Fruit fly (Drosophila melanogaster): ENCODE results near the gene CG15362.

CG15362 gene

DNA sequence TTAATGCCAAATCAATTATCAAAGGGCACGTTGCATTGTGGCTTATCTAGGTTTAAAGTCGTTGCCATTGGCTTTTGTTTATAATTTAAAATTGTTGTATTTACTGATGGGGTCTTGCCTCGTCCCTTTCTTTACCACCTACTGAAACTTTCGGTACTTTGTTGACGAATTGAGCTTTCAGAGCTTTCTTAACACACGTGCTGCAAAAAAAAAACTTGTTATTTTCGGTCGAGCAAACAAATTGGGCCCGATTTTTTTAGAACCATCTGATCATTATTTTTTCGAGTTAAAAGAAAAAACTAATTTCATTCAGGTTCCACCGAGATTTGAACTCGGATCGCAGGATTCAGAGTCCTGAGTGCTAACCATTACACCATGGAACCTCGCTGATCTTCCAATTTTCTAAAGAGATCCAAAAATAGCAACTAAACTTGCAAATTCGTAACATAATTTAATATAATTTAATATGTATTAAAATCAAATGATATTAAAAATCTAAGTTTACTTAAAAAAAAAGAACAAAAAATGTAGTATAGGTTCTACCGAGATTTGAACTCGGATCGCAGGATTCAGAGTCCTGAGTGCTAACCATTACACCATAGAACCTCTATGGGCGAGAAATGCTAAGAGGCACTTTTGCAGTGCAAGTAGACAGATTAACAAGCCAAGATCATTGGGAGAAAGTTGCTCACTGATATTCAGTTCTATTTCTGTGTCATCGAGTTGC lies 29.5 kb downstream of the CG15362 start:
- no peak for TF ChIP-seq CG17801 (GFP tag; optimal IDR thresholded peaks at IDR 0.05; ENCODE audit: partially characterized antibody)

DNA sequence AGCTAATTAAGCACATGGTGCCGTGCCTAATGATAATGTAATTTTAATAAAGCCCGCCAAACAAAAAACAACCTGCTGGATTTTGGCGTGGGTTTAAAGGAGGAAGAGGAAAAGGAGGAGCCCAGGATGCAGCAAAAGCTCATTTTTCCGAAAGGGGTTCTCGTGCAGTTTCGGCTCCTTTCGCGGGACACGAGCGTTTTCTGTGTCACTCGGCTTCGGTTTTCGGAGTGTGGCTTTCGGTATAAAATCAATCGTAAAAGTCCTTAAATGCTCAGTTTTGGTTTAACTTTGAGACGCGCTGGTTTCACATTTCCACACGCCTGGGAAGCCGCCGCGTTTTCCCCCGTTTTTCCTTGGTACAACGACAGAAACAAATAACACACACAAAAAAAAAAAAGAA lies 30.5 kb downstream of the CG15362 start:
- TF ChIP-seq CG17801 (GFP tag; optimal IDR thresholded peaks at IDR 0.05; ENCODE audit: partially characterized antibody) = no peak

DNA sequence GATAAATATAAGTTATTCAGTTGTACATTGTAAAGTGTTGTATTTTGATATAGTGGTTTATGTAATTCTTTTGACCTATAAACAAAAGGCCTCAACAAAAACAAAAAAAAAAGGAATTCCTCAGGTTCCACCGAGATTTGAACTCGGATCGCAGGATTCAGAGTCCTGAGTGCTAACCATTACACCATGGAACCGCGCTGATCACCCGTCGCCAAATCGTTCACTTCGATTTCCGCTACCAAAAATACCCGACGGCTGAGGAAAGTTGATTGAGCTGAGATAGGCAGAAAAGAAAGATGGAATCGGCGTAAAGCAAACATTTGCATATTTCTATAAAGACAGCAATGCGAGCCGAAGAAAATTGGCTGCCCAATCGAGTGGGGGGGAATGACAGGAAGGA lies 32.1 kb downstream of the CG15362 start:
- no peak for TF ChIP-seq CG17801 (GFP tag; optimal IDR thresholded peaks at IDR 0.05; ENCODE audit: partially characterized antibody)

DNA sequence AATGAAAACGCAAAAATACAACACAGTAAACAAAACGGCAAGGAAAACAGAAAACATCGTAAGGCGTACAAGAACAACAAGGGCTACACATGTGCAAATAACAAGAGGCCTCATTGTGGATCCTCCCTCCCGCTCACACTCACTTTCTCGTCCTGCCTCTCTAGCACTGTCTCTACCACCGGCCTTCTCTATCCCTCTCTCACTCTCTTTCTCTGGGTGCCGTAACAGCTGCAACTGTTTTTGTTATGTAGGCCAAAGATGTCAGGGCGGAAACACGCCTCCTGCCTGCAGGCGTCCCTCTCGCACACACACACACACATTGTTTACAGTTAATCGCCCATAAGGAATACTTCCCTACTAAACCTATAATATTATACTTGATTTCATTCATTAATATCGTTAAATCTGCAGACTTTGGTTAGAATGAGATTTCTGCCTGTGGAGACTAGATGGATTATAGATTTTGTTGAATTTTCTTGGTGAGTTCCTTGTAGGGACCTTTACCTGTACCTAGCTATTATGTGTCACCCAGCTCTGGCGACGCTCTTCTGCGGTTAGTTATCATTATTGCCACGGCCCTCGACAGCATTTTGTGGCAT lies 33.0 kb downstream of the CG15362 start:
- no peak for TF ChIP-seq CG17801 (GFP tag; optimal IDR thresholded peaks at IDR 0.05; ENCODE audit: partially characterized antibody)

DNA sequence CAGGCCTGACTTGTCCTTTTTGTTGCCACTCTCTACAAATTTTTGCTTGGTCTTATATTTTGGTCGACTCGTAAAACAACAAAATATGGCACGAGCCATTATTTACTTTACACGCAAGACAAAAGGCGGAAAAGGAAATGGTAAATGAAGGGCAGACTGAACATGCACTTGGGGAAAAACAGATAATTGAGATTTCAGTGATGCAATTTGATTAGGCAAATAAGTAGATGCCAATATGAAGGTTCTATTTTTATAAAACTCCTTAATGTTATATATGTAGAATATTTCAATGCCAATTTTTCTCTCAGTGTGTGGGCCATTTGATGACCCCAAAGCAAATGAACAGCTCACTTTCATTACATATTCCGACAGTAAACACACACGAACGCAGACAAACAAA lies 34.2 kb downstream of the CG15362 start:
- no peak for TF ChIP-seq CG17801 (GFP tag; optimal IDR thresholded peaks at IDR 0.05; ENCODE audit: partially characterized antibody)

DNA sequence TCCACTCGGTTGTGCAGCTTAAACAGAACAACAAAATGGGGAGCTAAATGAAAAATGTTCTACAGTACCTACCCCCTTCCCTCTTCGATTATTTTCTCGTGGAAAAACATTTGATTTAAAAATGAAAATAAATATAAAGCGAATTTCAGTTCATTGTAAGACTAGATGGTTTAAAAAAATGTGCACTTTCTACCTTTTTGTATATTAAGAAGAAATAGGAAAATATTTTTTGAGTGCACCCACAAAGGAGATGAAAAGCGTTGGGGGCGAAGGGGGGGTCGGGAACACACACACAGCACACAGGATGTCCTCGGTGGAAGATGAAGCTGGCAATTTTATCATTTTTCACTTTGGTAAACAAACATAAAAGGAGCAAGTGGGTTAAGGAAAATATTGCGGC lies 41.8 kb downstream of the CG15362 start:
- TF ChIP-seq CG17801 (GFP tag; optimal IDR thresholded peaks at IDR 0.05; ENCODE audit: partially characterized antibody) = no peak

DNA sequence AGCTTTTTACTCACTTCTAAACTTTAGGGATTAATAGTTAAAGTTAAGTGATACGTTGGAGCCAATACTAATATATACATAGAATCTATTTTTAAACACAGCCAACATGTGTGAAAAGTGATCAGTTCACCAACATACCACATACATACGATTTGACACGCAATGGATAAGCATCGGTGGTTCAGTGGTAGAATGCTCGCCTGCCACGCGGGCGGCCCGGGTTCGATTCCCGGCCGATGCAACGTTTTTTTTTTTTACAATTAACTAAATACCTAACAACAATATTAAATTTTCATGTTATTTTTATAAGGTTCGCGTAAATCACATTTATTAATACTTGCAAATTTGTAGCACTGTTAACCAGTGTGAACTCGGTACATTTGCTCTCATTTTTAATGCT lies 50.5 kb downstream of the CG15362 start:
- no peak for TF ChIP-seq CG17801 (GFP tag; optimal IDR thresholded peaks at IDR 0.05; ENCODE audit: partially characterized antibody)
